Fruit fly (Drosophila melanogaster): Measurements from ENCODE around the gene cDIP.

cDIP gene

DNA sequence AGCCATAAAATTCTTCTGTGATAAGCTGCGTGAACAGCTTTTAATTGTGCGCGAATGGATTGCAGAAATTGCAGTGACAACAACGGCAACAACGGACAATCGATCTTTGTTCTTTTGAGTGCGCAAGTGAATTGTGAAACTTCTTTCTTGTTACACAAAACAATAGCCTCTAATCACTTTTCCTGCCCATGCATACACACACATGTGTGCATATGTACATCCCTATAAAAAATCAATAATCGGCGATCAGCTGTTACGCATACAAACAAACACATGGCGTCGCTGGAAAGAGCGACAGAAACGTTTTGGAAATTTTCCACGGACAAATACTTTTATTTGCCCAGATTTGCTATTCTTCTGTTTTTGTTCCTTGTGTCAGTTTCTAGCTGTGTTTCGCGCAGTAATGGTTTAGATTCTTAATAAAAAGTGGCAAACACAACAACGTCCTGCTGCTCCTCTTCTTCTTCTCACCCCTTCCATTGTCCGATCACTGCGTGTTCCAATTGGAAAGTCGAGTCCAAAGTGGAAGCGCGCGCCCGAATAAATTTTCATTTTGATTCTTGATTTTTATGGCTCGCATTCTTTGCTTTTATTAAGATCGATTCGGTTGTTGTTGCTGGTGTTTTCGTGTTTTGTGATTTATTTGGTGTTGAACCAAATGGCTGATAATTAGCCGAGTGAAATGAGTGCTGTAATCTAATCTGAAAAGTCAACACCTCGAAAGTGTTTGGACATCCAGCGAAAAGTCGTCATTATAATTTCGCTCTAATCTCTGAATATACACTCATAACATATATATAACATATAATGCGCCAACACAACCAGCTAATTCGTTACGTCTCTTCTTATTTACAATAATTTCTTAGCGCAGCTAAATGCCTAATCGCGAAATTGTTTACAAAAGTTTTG, 4.1 kb downstream of the cDIP start (continued):
- TF ChIP-seq Hsf (GFP tag; optimal IDR thresholded peaks at IDR 0.05) (no peak), Hmx (GFP tag; optimal IDR thresholded peaks at IDR 0.05) (no peak), CG10462 (GFP tag; optimal IDR thresholded peaks at IDR 0.05) (no peak), CG2116 (GFP tag; optimal IDR thresholded peaks at IDR 0.05) (no peak)

- TF ChIP-seq ash1 (GFP tag; optimal IDR thresholded peaks at IDR 0.05) (no peak), org-1 (GFP tag; optimal IDR thresholded peaks at IDR 0.05) (no peak), CG7786 (GFP tag; optimal IDR thresholded peaks at IDR 0.05) (no peak), ttk (GFP tag; IDR thresholded peaks at IDR 0.05) (no peak), vfl (GFP tag; optimal IDR thresholded peaks at IDR 0.05) (no peak), CG17612 (GFP tag; IDR thresholded peaks at IDR 0.05) (no peak), CG17186 (GFP tag; optimal IDR thresholded peaks at IDR 0.05) (peak; percentile 39), Elba2 (GFP tag; optimal IDR thresholded peaks at IDR 0.05) (peak; percentile 5), CG34224 (GFP tag; IDR thresholded peaks at IDR 0.05; ENCODE audit: partially characterized antibody) (peak; percentile 67), Sin3A (optimal IDR thresholded peaks at IDR 0.05) (peak; percentile 95), Deaf1 (tag; optimal IDR thresholded peaks at IDR 0.05) (no peak), CG9609 (GFP tag; optimal IDR thresholded peaks at IDR 0.05) (no peak), MTF-1 (GFP tag; optimal IDR thresholded peaks at IDR 0.05; ENCODE audit: borderline replicate concordance) (no peak), gfzf (GFP tag; optimal IDR thresholded peaks at IDR 0.05) (peak; percentile 87), dysf (GFP tag; IDR thresholded peaks at IDR 0.05) (no peak), CG17829 (tag; optimal IDR thresholded peaks at IDR 0.05) (no peak), gsb-n (tag; optimal IDR thresholded peaks at IDR 0.05) (peak; percentile 29), CG10267 (tag; optimal IDR thresholded peaks at IDR 0.05) (peak; percentile 49), Fer2 (tag; optimal IDR thresholded peaks at IDR 0.05) (no peak), CG13894 (tag; optimal IDR thresholded peaks at IDR 0.05) (no peak), Bgb (GFP tag; IDR thresholded peaks at IDR 0.05; ENCODE audit: partially characterized antibody) (peak; percentile 49), CG6254 (GFP tag; optimal IDR thresholded peaks at IDR 0.05) (no peak), bcd (GFP tag; optimal IDR thresholded peaks at IDR 0.05) (peak; percentile 51), Chrac-16 (GFP tag; optimal IDR thresholded peaks at IDR 0.05) (peak; percentile 7), fd64A (GFP tag; optimal IDR thresholded peaks at IDR 0.05) (no peak), CG2129 (GFP tag; IDR thresholded peaks at IDR 0.05; ENCODE audit: partially characterized antibody) (no peak), CG13287 (GFP tag; IDR thresholded peaks at IDR 0.05; ENCODE audit: partially characterized antibody) (peak; percentile 77), CG2712 (tag; optimal IDR thresholded peaks at IDR 0.05) (peak; percentile 18), CG8359 (GFP tag; optimal IDR thresholded peaks at IDR 0.05; ENCODE audit: borderline replicate concordance) (no peak), zen2 (GFP tag; IDR thresholded peaks at IDR 0.05; ENCODE audit: partially characterized antibody) (peak; percentile 39; the same call in 1 of the 3 replicates), kah (GFP tag; optimal IDR thresholded peaks at IDR 0.05) (no peak), pnt (GFP tag; optimal IDR thresholded peaks at IDR 0.05) (peak; percentile 3), Six4 (GFP tag; optimal IDR thresholded peaks at IDR 0.05) (peak; percentile 0), CG7357 (GFP tag; IDR thresholded peaks at IDR 0.05) (no peak), sr (GFP tag; IDR thresholded peaks at IDR 0.05) (no peak), CG11723 (GFP tag; optimal IDR thresholded peaks at IDR 0.05) (no peak), cas (GFP tag; IDR thresholded peaks at IDR 0.05) (no peak), CG10565 (GFP tag; optimal IDR thresholded peaks at IDR 0.05) (no peak), Ets97D (GFP tag; optimal IDR thresholded peaks at IDR 0.05) (peak; percentile 83), CG4707 (GFP tag; optimal IDR thresholded peaks at IDR 0.05) (no peak), Dip3 (GFP tag; optimal IDR thresholded peaks at IDR 0.05) (peak; percentile 36), eve (GFP tag; optimal IDR thresholded peaks at IDR 0.05) (no peak), gce (GFP tag; IDR thresholded peaks at IDR 0.05) (no peak)
Observed at dm6 chr3R:21155931-21156488, 4.9 kb downstream of the cDIP start.

Measured in whole organism, embryonic.